Worm (Caenorhabditis elegans): ENCODE measurements around the gene srg-57.

- no peak for TF ChIP-seq unc-130 (tag; optimal IDR thresholded peaks at IDR 0.05)
- no peak for TF ChIP-seq nhr-47 (tag; optimal IDR thresholded peaks at IDR 0.05)
- TF ChIP-seq aly-2 (tag; optimal IDR thresholded peaks at IDR 0.05) = no peak
- no peak for TF ChIP-seq ama-1 (optimal IDR thresholded peaks at IDR 0.05)
Observed at ce11 chrV:2750006-2750405, 15.7 kb upstream of the srg-57 start, which contains the start of gene srx-24.
